Worm (Caenorhabditis elegans) whole organism, late embryonic: ENCODE results near the gene cul-1.
A peak's percentile ranks its signal among the peaks of the same experiment; 100 is the strongest.

Source experiments
- C08G9.2 ChIP-seq: sonication (generic microtip); optimal IDR thresholded peaks from 2 replicates; lab custom pipeline; 2016; ENCODE audit warnings: mild to moderate bottlenecking, missing genetic modification characterization, moderate library complexity, missing compliant biosample characterization
- C38D4.7 ChIP-seq: fragments of 200-800 bp; sonication (Bioruptor generic); optimal IDR thresholded peaks from 2 replicates; lab custom pipeline; 2018; ENCODE audit warnings: mild to moderate bottlenecking, missing genetic modification characterization, moderate library complexity, missing compliant biosample characterization
- K02D7.2 ChIP-seq: sonication (generic microtip); optimal IDR thresholded peaks from 2 replicates; lab custom pipeline; 2017; ENCODE audit warnings: mild to moderate bottlenecking, missing genetic modification characterization, missing compliant biosample characterization
- K09A11.1 ChIP-seq: sonication (generic microtip); optimal IDR thresholded peaks from 2 replicates; lab custom pipeline; 2017; ENCODE audit warnings: antibody characterized with exemption, mild to moderate bottlenecking, missing genetic modification characterization, missing compliant biosample characterization; ENCODE audit not compliant: insufficient read depth
- T23F11.4 ChIP-seq: fragments of 200-800 bp; sonication (Bioruptor generic); optimal IDR thresholded peaks from 2 replicates; lab custom pipeline; 2018; ENCODE audit warnings: mild to moderate bottlenecking, missing genetic modification characterization, missing compliant biosample characterization
- Y22D7AL.16 ChIP-seq: sonication (generic microtip); optimal IDR thresholded peaks from 2 replicates; lab custom pipeline; 2016; ENCODE audit warnings: missing genetic modification characterization, missing compliant biosample characterization
- ahr-1 ChIP-seq: sonication (generic microtip); optimal IDR thresholded peaks from 2 replicates; lab custom pipeline; 2016; ENCODE audit warnings: missing genetic modification characterization, missing compliant biosample characterization
- ceh-2 ChIP-seq: sonication (generic microtip); optimal IDR thresholded peaks from 2 replicates; lab custom pipeline; 2016; ENCODE audit warnings: missing genotype, missing genetic modification characterization, missing compliant biosample characterization
- ceh-22 ChIP-seq: sonication (generic microtip); optimal IDR thresholded peaks from 2 replicates; lab custom pipeline; 2017; ENCODE audit warnings: missing biosample characterization, missing genetic modification characterization
- ceh-24 ChIP-seq: sonication (generic microtip); optimal IDR thresholded peaks from 2 replicates; lab custom pipeline; 2016; ENCODE audit warnings: mild to moderate bottlenecking, missing genetic modification characterization, missing compliant biosample characterization
- ceh-30 ChIP-seq: fragments of 150-350 bp; optimal IDR thresholded peaks from 2 replicates; lab custom pipeline; 2014; ENCODE audit warnings: missing biosample characterization, missing genetic modification characterization
- ceh-31 ChIP-seq: sonication (generic microtip); optimal IDR thresholded peaks from 2 replicates; lab custom pipeline; 2016; ENCODE audit warnings: missing genetic modification characterization, missing compliant biosample characterization
- ceh-34 ChIP-seq: sonication (generic microtip); optimal IDR thresholded peaks from 2 replicates; lab custom pipeline; 2016; ENCODE audit warnings: mild to moderate bottlenecking, missing genetic modification characterization, missing compliant biosample characterization
- ceh-45 ChIP-seq: fragments of 200-800 bp; sonication (Bioruptor generic); IDR thresholded peaks from 2 replicates; pipeline ENCODE4 v1.3.6; 2022; ENCODE audit warnings: missing genetic modification reagents, missing genetic modification characterization, missing compliant biosample characterization
- ceh-48 ChIP-seq: sonication (generic microtip); optimal IDR thresholded peaks from 2 replicates; lab custom pipeline; 2016; ENCODE audit warnings: missing genetic modification characterization, inconsistent platforms, missing compliant biosample characterization
- ceh-6 ChIP-seq: fragments of 200-800 bp; sonication (Bioruptor generic); optimal IDR thresholded peaks from 2 replicates; lab custom pipeline; 2018; ENCODE audit warnings: mild to moderate bottlenecking, missing genetic modification characterization, missing compliant biosample characterization
- ceh-9 ChIP-seq: sonication (generic microtip); optimal IDR thresholded peaks from 2 replicates; lab custom pipeline; 2016; ENCODE audit warnings: mild to moderate bottlenecking, missing genetic modification characterization, inconsistent platforms, missing compliant biosample characterization
- dmd-4 ChIP-seq: sonication (generic microtip); optimal IDR thresholded peaks from 2 replicates; lab custom pipeline; 2016; ENCODE audit warnings: borderline replicate concordance, missing genetic modification characterization, missing compliant biosample characterization
- elt-4 ChIP-seq: sonication (generic microtip); optimal IDR thresholded peaks from 2 replicates; lab custom pipeline; 2016; ENCODE audit warnings: missing genetic modification characterization, missing compliant biosample characterization
- fax-1 ChIP-seq: sonication (generic microtip); optimal IDR thresholded peaks from 2 replicates; lab custom pipeline; 2016; ENCODE audit warnings: missing genotype, missing genetic modification characterization, missing compliant biosample characterization
- fkh-6 ChIP-seq: sonication (generic microtip); optimal IDR thresholded peaks from 2 replicates; lab custom pipeline; 2016; ENCODE audit warnings: missing genetic modification characterization, missing compliant biosample characterization
- gmeb-2 ChIP-seq: sonication (generic microtip); optimal IDR thresholded peaks from 2 replicates; lab custom pipeline; 2016; ENCODE audit warnings: missing genetic modification characterization, inconsistent platforms, missing compliant biosample characterization
- hlh-15 ChIP-seq: sonication (generic microtip); optimal IDR thresholded peaks from 2 replicates; lab custom pipeline; 2016; ENCODE audit warnings: missing genetic modification characterization, missing compliant biosample characterization
- hlh-6 ChIP-seq: sonication (generic microtip); optimal IDR thresholded peaks from 2 replicates; lab custom pipeline; 2016; ENCODE audit warnings: missing genotype, missing genetic modification characterization, missing compliant biosample characterization
- hlh-8 ChIP-seq: sonication (generic microtip); optimal IDR thresholded peaks from 2 replicates; lab custom pipeline; 2016; ENCODE audit warnings: missing genotype, missing genetic modification characterization, missing compliant biosample characterization
- lim-6 ChIP-seq: sonication (generic microtip); optimal IDR thresholded peaks from 2 replicates; lab custom pipeline; 2016; ENCODE audit warnings: missing genetic modification characterization, missing compliant biosample characterization
- lin-11 ChIP-seq: fragments of 200-800 bp; sonication (Bioruptor generic); optimal IDR thresholded peaks from 2 replicates; lab custom pipeline; 2018; ENCODE audit warnings: mild to moderate bottlenecking, missing genetic modification characterization, missing compliant biosample characterization
- mec-3 ChIP-seq: sonication (generic microtip); optimal IDR thresholded peaks from 2 replicates; lab custom pipeline; 2016; ENCODE audit warnings: borderline replicate concordance, missing genetic modification characterization, missing compliant biosample characterization
- nfya-1 ChIP-seq: sonication (generic microtip); optimal IDR thresholded peaks from 2 replicates; lab custom pipeline; 2017; ENCODE audit warnings: missing genetic modification characterization, mild to moderate bottlenecking, missing compliant biosample characterization, antibody characterized with exemption, moderate library complexity
- nhr-11 ChIP-seq: fragments of 150-350 bp; optimal IDR thresholded peaks from 2 replicates; lab custom pipeline; 2014; ENCODE audit warnings: missing biosample characterization, missing genetic modification characterization
- nhr-232 ChIP-seq: sonication (generic microtip); optimal IDR thresholded peaks from 2 replicates; lab custom pipeline; 2016; ENCODE audit warnings: missing genetic modification characterization, missing compliant biosample characterization
- npax-4 ChIP-seq: sonication (generic microtip); optimal IDR thresholded peaks from 2 replicates; lab custom pipeline; 2016; ENCODE audit warnings: missing genetic modification characterization, missing compliant biosample characterization
- odd-2 ChIP-seq: sonication (generic microtip); optimal IDR thresholded peaks from 2 replicates; lab custom pipeline; 2017; ENCODE audit warnings: antibody characterized with exemption, mild to moderate bottlenecking, missing genetic modification characterization, missing compliant biosample characterization
- pat-9 ChIP-seq: fragments of 200-800 bp; sonication (Bioruptor generic); optimal IDR thresholded peaks from 2 replicates; lab custom pipeline; 2018; ENCODE audit warnings: mild to moderate bottlenecking, missing genetic modification characterization, moderate library complexity, missing compliant biosample characterization
- pax-1 ChIP-seq: fragments of 150-350 bp; optimal IDR thresholded peaks from 2 replicates; lab custom pipeline; 2014; ENCODE audit warnings: missing biosample characterization, missing genetic modification characterization
- pha-2 ChIP-seq: sonication (generic microtip); optimal IDR thresholded peaks from 2 replicates; lab custom pipeline; 2017; ENCODE audit warnings: mild to moderate bottlenecking, missing genetic modification characterization, missing compliant biosample characterization
- pqm-1 ChIP-seq: sonication (generic microtip); optimal IDR thresholded peaks from 2 replicates; lab custom pipeline; 2016; ENCODE audit warnings: missing genetic modification characterization, missing compliant biosample characterization
- pros-1 ChIP-seq: fragments of 150-350 bp; optimal IDR thresholded peaks from 2 replicates; lab custom pipeline; 2014; ENCODE audit warnings: missing biosample characterization, missing genetic modification reagents, missing genetic modification characterization
- rnt-1 ChIP-seq: sonication (generic microtip); optimal IDR thresholded peaks from 2 replicates; lab custom pipeline; 2016; ENCODE audit warnings: missing genetic modification characterization, missing compliant biosample characterization
- sdc-2 ChIP-seq: sonication (generic microtip); optimal IDR thresholded peaks from 2 replicates; lab custom pipeline; 2016; ENCODE audit warnings: missing genotype, missing genetic modification characterization, missing compliant biosample characterization
- sox-2 ChIP-seq: fragments of 200-800 bp; sonication (Bioruptor generic); IDR thresholded peaks from 2 replicates; pipeline ENCODE4 v1.3.6; 2022; ENCODE audit warnings: missing genetic modification reagents, missing genetic modification characterization, missing compliant biosample characterization
- tbx-2 ChIP-seq: sonication (generic microtip); optimal IDR thresholded peaks from 2 replicates; lab custom pipeline; 2016; ENCODE audit warnings: missing genetic modification characterization, missing compliant biosample characterization
- tbx-7 ChIP-seq: sonication (generic microtip); optimal IDR thresholded peaks from 2 replicates; lab custom pipeline; 2016; ENCODE audit warnings: missing genotype, missing genetic modification characterization, missing compliant biosample characterization
- ttx-3 ChIP-seq: sonication (generic microtip); optimal IDR thresholded peaks from 2 replicates; lab custom pipeline; 2016; ENCODE audit warnings: missing genetic modification reagents, missing genetic modification characterization, missing compliant biosample characterization
- unc-3 ChIP-seq, 2 experiments: fragments of 200-800 bp in 1 of 2; sonication (Bioruptor generic) in 1 of 2; sonication (generic microtip) in 1 of 2; conservative IDR thresholded peaks in 1 of 2; optimal IDR thresholded peaks in 1 of 2; 2 replicates each; pipeline versions ENCODE4 v1.3.6 to Lab custom; 2016 to 2022; ENCODE audit warnings: missing compliant biosample characterization in 2 of 2, missing genetic modification characterization in 2 of 2, missing genetic modification reagents in 1 of 2
- unc-42 ChIP-seq: sonication (generic microtip); optimal IDR thresholded peaks from 2 replicates; lab custom pipeline; 2016; ENCODE audit warnings: missing genotype, missing genetic modification characterization, missing compliant biosample characterization
- unc-55 ChIP-seq: sonication (generic microtip); optimal IDR thresholded peaks from 2 replicates; lab custom pipeline; 2017; ENCODE audit warnings: missing biosample characterization, missing genetic modification reagents, missing genetic modification characterization
- ztf-16 ChIP-seq: sonication (generic microtip); optimal IDR thresholded peaks from 2 replicates; lab custom pipeline; 2017; ENCODE audit warnings: missing genetic modification characterization, missing compliant biosample characterization

cul-1 gene

DNA sequence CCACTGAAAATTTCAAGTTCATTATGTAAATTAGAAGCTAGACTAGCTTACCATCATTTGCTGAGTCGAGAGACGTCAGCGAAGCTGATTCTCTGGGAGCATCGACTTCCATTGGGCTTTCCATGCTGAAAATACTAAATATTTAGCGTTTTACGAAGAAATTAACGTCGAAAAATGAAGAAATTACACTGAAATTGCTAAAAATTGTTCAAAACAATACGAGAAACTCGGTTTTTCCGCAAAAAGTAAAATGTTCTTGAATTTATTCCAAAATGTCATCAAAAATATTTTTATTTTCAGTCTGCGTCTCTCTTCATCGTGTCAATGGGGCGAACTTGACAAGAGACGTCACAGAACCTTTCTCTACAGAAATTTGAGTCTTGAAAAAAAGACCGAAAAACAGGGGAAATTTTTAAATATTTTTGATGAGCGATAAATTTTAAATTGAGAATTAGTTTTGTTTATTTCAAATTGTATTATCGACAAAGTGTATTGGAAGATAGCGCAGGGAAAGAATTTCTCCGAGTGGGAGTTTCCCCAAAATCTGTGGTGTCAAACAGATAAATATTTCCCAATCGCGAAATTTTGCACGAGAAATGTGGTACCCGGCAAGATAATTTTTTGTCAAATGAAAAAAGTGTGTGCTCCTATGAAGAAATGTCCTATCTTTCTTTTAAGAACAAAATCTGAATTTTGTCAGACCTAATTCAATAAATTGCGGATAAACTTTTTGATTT is 10.4 kb upstream of the cul-1 start, which contains the start of gene ecps-1 (continued):
- TF ChIP-seq mec-3 (tag; lab: Kevin White, UChicago), result no peak
- TF ChIP-seq ahr-1 (tag; lab: Kevin White, UChicago), result peak; percentile 45
- TF ChIP-seq nfya-1 (tag; lab: Kevin White, UChicago), result peak; percentile 67
- peak; percentile 70 for TF ChIP-seq unc-42 (tag; lab: Kevin White, UChicago)
- no peak for TF ChIP-seq Y22D7AL.16 (tag; lab: Kevin White, UChicago)
- peak; percentile 21 for TF ChIP-seq ceh-30 (tag; lab: Kevin White, UChicago)
- peak; percentile 93 for TF ChIP-seq tbx-7 (tag; lab: Kevin White, UChicago)
- TF ChIP-seq lin-11 (tag; lab: Kevin White, UChicago), result no peak
- TF ChIP-seq hlh-8 (tag; lab: Kevin White, UChicago), result peak; percentile 42
- TF ChIP-seq K09A11.1, result no peak
- no peak for TF ChIP-seq gmeb-2
- peak; percentile 97 for TF ChIP-seq tbx-2 (tag; lab: Kevin White, UChicago)
- peak; percentile 47 for TF ChIP-seq pax-1
- TF ChIP-seq odd-2, result no peak
- peak; percentile 42 for TF ChIP-seq ztf-16 (tag; lab: Kevin White, UChicago)
- no peak for TF ChIP-seq T23F11.4
- no peak for TF ChIP-seq ceh-9
- peak; percentile 87 for TF ChIP-seq ceh-2 (tag; lab: Kevin White, UChicago)
- TF ChIP-seq unc-55 (GFP tag; lab: Kevin White, UChicago), result peak; percentile 15
- TF ChIP-seq dmd-4 (tag; lab: Kevin White, UChicago), result peak; percentile 28
- peak; percentile 70 for TF ChIP-seq pqm-1 (tag; lab: Kevin White, UChicago)
- no peak for TF ChIP-seq sdc-2 (tag; lab: Kevin White, UChicago)
- TF ChIP-seq pros-1 (tag; lab: Kevin White, UChicago), result no peak
- TF ChIP-seq hlh-6 (tag; lab: Kevin White, UChicago), result no peak
- TF ChIP-seq ceh-6 (GFP tag; lab: Kevin White, UChicago), result no peak
- TF ChIP-seq pat-9 (tag; lab: Kevin White, UChicago), result no peak

DNA sequence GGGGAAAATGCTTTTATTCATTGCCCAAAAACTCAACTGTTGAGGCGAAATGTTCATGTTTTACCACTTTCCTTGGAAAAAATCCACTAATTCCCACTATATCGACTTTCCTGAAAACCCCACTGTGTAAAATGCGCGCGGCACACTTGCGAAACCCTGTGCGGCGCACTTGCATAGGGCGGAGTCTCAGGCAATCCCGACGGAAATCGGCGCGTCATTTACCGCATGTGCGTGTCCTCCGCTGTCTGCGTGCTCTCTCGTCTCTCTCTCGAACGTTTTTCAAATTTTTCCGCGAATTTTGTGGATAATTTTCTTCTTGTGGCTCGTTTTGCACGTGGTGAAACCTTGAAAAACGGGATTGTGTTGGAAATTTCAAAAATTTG is 9.9 kb upstream of the cul-1 start, which contains the start of gene atx-2:
Gene atx-2 (plus strand): TSS at position 226 of the 383 bp plus-strand sequence.
- TF ChIP-seq T23F11.4, result peak; percentile 97
- TF ChIP-seq elt-4 (tag; lab: Kevin White, UChicago), result peak; percentile 96
- peak; percentile 98 for TF ChIP-seq unc-3 (GFP tag; conservative IDR thresholded peaks at IDR 0.05; lab: Robert Waterston, UW)
- peak; percentile 99 for TF ChIP-seq unc-3 (tag; optimal IDR thresholded peaks at IDR 0.05; lab: Kevin White, UChicago)
- peak; percentile 89 for TF ChIP-seq npax-4 (tag; lab: Kevin White, UChicago)
- TF ChIP-seq fax-1 (tag; lab: Kevin White, UChicago), result peak; percentile 97
- TF ChIP-seq pha-2, result peak; percentile 97
- TF ChIP-seq ceh-45, result peak; percentile 99
- peak; percentile 99 for TF ChIP-seq tbx-2 (tag; lab: Kevin White, UChicago)
- TF ChIP-seq hlh-8 (tag; lab: Kevin White, UChicago), result peak; percentile 99
- peak; percentile 98 for TF ChIP-seq hlh-6 (tag; lab: Kevin White, UChicago)
- TF ChIP-seq odd-2, result peak; percentile 92
- TF ChIP-seq sox-2 (GFP tag; lab: Robert Waterston, UW), result peak; percentile 94
- peak; percentile 95 for TF ChIP-seq fkh-6 (tag; lab: Kevin White, UChicago)
- TF ChIP-seq lin-11 (tag; lab: Kevin White, UChicago), result peak; percentile 94
- TF ChIP-seq hlh-15 (tag; lab: Kevin White, UChicago), result peak; percentile 96
- TF ChIP-seq ceh-31 (tag; lab: Kevin White, UChicago), result peak; percentile 99
- TF ChIP-seq ceh-2 (tag; lab: Kevin White, UChicago), result peak; percentile 97
- TF ChIP-seq ceh-48, result peak; percentile 97
- peak; percentile 98 for TF ChIP-seq K09A11.1
- peak; percentile 99 for TF ChIP-seq rnt-1 (tag; lab: Kevin White, UChicago)
- TF ChIP-seq lim-6 (tag; lab: Kevin White, UChicago), result peak; percentile 98
- TF ChIP-seq ceh-22 (tag; lab: Kevin White, UChicago), result peak; percentile 98
- peak; percentile 96 for TF ChIP-seq nhr-232
- TF ChIP-seq K02D7.2 (tag; lab: Kevin White, UChicago), result peak; percentile 98
- peak; percentile 89 for TF ChIP-seq sdc-2 (tag; lab: Kevin White, UChicago)
- TF ChIP-seq C08G9.2, result peak; percentile 95
- peak; percentile 95 for TF ChIP-seq C38D4.7 (GFP tag; lab: Kevin White, UChicago)
- peak; percentile 81 for TF ChIP-seq nhr-11
- TF ChIP-seq ceh-30 (tag; lab: Kevin White, UChicago), result peak; percentile 98
- TF ChIP-seq ceh-24, result peak; percentile 93
- TF ChIP-seq ceh-34 (tag; lab: Kevin White, UChicago), result peak; percentile 99
- TF ChIP-seq ttx-3 (tag; lab: Kevin White, UChicago), result peak; percentile 98
